Worm (Caenorhabditis elegans): ENCODE measurements around the gene srw-101.

The srw-101 gene

DNA sequence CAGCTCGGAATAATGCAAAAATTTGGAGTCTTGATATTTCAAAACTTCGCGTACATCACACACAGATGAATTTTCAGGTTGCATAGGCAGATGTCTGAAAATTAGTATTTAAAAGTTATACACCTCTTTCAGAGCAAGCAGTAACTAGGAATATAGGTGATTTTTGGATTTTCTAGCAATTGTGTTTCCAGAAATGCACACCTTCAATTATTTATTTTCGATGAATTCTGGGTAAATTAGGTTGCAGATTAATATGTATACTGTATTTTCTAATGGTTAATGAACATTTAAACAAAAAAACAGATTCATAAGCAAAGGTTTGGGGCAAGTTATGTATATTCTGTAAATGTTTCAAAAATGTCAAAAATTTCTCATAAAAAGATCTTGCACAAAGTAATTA is 19.0 kb downstream of the srw-101 start, which contains the start of gene srab-25:
Gene srab-25, minus strand, starts transcription at position 101 of the 400 bp plus-strand sequence.
- no peak for TF ChIP-seq pat-9 (tag; optimal IDR thresholded peaks at IDR 0.05)
- no peak for TF ChIP-seq gmeb-2 (tag; optimal IDR thresholded peaks at IDR 0.05)
- no peak for TF ChIP-seq hlh-15 (tag; optimal IDR thresholded peaks at IDR 0.05)
- no peak for TF ChIP-seq ama-1 (optimal IDR thresholded peaks at IDR 0.05)
- TF ChIP-seq ceh-6 (GFP tag; optimal IDR thresholded peaks at IDR 0.05) = no peak

DNA sequence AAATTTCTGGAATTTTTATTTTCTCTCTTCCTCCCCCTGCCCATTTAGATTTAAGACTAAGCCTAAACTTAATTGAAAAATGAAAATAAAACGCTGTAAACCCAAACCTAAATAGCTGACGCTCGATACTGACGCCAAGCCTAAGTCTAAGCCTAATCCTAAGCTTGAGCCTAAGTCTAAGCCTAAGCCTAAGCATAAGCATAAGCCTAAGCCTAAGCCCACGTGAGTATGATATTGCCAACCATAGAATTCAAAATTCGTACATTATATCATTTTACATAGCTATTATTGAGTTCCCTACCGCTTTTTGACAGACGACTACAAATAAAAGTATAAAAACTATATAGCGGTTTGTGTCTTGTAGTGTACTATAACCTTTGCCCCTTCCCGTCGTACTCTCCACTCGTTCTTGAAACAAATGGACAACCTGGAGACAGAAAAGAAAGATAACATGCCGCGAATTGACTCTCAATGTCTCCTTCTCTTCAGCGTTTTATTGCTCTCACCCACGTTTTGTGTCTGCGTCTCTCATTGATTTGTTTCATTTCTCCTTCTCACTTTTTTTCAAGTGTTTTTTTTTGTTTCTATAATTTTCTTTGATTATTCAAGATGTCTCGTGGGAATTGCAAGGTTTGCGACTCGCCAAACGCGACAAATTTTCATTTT is 21.3 kb downstream of the srw-101 start, which contains the start of gene nhr-256:
Gene nhr-256, plus strand, starts transcription at position 567 of the 666 bp plus-strand sequence.
- TF ChIP-seq unc-86 (tag; optimal IDR thresholded peaks at IDR 0.05) = no peak
- TF ChIP-seq pag-3 (tag; optimal IDR thresholded peaks at IDR 0.05; ENCODE audit: borderline replicate concordance) = no peak
- TF ChIP-seq hlh-30 (tag; optimal IDR thresholded peaks at IDR 0.05; ENCODE audit: insufficient read depth) = no peak
- no peak for TF ChIP-seq ceh-2 (tag; optimal IDR thresholded peaks at IDR 0.05)
- TF ChIP-seq ets-4 (tag; optimal IDR thresholded peaks at IDR 0.05) = peak; percentile 22
- TF ChIP-seq Y22D7AL.16 (tag; optimal IDR thresholded peaks at IDR 0.05) = no peak
- no peak for TF ChIP-seq elt-4 (tag; optimal IDR thresholded peaks at IDR 0.05)
- no peak for TF ChIP-seq hlh-15 (tag; optimal IDR thresholded peaks at IDR 0.05)
- no peak for TF ChIP-seq C38D4.7 (GFP tag; optimal IDR thresholded peaks at IDR 0.05)
- peak; percentile 28 for TF ChIP-seq unc-55 (GFP tag; optimal IDR thresholded peaks at IDR 0.05)
- no peak for TF ChIP-seq pat-9 (tag; optimal IDR thresholded peaks at IDR 0.05)
- TF ChIP-seq unc-3 (GFP tag; conservative IDR thresholded peaks at IDR 0.05) = no peak
- TF ChIP-seq unc-3 (tag; optimal IDR thresholded peaks at IDR 0.05) = no peak
- TF ChIP-seq ceh-48 (tag; optimal IDR thresholded peaks at IDR 0.05) = no peak
- peak; percentile 33 for TF ChIP-seq tbx-2 (tag; optimal IDR thresholded peaks at IDR 0.05)
- TF ChIP-seq zip-5 (tag; optimal IDR thresholded peaks at IDR 0.05) = no peak
- TF ChIP-seq lin-11 (tag; optimal IDR thresholded peaks at IDR 0.05) = no peak
- no peak for TF ChIP-seq che-1 (tag; optimal IDR thresholded peaks at IDR 0.05)
- no peak for TF ChIP-seq ttx-3 (tag; optimal IDR thresholded peaks at IDR 0.05)
- TF ChIP-seq elt-2 (tag; optimal IDR thresholded peaks at IDR 0.05) = peak; percentile 64
- TF ChIP-seq eyg-1 (tag; optimal IDR thresholded peaks at IDR 0.05) = no peak
- TF ChIP-seq ama-1 (optimal IDR thresholded peaks at IDR 0.05) = no peak
- TF ChIP-seq tbx-7 (tag; optimal IDR thresholded peaks at IDR 0.05) = no peak
- no peak for TF ChIP-seq dmd-4 (tag; optimal IDR thresholded peaks at IDR 0.05; ENCODE audit: borderline replicate concordance)
- peak; percentile 17 for TF ChIP-seq dve-1 (tag; optimal IDR thresholded peaks at IDR 0.05)
- no peak for TF ChIP-seq sox-4 (tag; optimal IDR thresholded peaks at IDR 0.05)
- TF ChIP-seq syd-9 (tag; optimal IDR thresholded peaks at IDR 0.05) = no peak
- no peak for TF ChIP-seq F13H6.1 (tag; optimal IDR thresholded peaks at IDR 0.05)
- TF ChIP-seq ceh-9 (tag; optimal IDR thresholded peaks at IDR 0.05) = no peak
- TF ChIP-seq ceh-18 (tag; optimal IDR thresholded peaks at IDR 0.05) = peak; percentile 21
- no peak for TF ChIP-seq fkh-10 (GFP tag; optimal IDR thresholded peaks at IDR 0.05)
- TF ChIP-seq pha-2 (tag; optimal IDR thresholded peaks at IDR 0.05) = no peak
- TF ChIP-seq hlh-13 (GFP tag; optimal IDR thresholded peaks at IDR 0.05) = no peak
- no peak for TF ChIP-seq pha-4 (tag; optimal IDR thresholded peaks at IDR 0.05)
- peak; percentile 80 for TF ChIP-seq ceh-30 (tag; optimal IDR thresholded peaks at IDR 0.05)
- TF ChIP-seq ahr-1 (tag; optimal IDR thresholded peaks at IDR 0.05) = no peak
- no peak for TF ChIP-seq nhr-232 (tag; optimal IDR thresholded peaks at IDR 0.05)
- TF ChIP-seq hlh-6 (tag; optimal IDR thresholded peaks at IDR 0.05) = no peak
- TF ChIP-seq T23F11.4 (GFP tag; optimal IDR thresholded peaks at IDR 0.05) = no peak
- TF ChIP-seq ceh-22 (tag; optimal IDR thresholded peaks at IDR 0.05) = no peak
- TF ChIP-seq nhr-11 (tag; optimal IDR thresholded peaks at IDR 0.05) = no peak
- TF ChIP-seq K02D7.2 (tag; optimal IDR thresholded peaks at IDR 0.05) = no peak
- TF ChIP-seq npax-4 (tag; optimal IDR thresholded peaks at IDR 0.05) = no peak
- peak; percentile 2 for TF ChIP-seq pqm-1 (tag; optimal IDR thresholded peaks at IDR 0.05)
- no peak for TF ChIP-seq hlh-8 (tag; optimal IDR thresholded peaks at IDR 0.05)
- peak; percentile 33 for TF ChIP-seq nfya-1 (tag; optimal IDR thresholded peaks at IDR 0.05)
- no peak for TF ChIP-seq sdc-2 (tag; optimal IDR thresholded peaks at IDR 0.05)
- TF ChIP-seq unc-42 (tag; optimal IDR thresholded peaks at IDR 0.05) = peak; percentile 4
- TF ChIP-seq ztf-16 (tag; optimal IDR thresholded peaks at IDR 0.05) = no peak
